Fruit fly (Drosophila melanogaster): ENCODE measurements around the gene CG13708.
A peak's percentile ranks its signal among the peaks of the same experiment; 100 is the strongest.

CG13708 gene

dm6 chr3L:4800641-4801040 is 32.8 kb downstream of the CG13708 start (continued):
- TF ChIP-seq CG11085 (GFP tag; IDR thresholded peaks at IDR 0.05) (no peak), CG7839 (tag; optimal IDR thresholded peaks at IDR 0.05) (no peak), scrt (GFP tag; optimal IDR thresholded peaks at IDR 0.05) (no peak), CG17328 (GFP tag; IDR thresholded peaks at IDR 0.05) (no peak), Bgb (GFP tag; IDR thresholded peaks at IDR 0.05; ENCODE audit: partially characterized antibody) (peak; percentile 53; the same call in 1 of the 2 replicates), HLH54F (GFP tag; optimal IDR thresholded peaks at IDR 0.05) (no peak), CG8944 (GFP tag; optimal IDR thresholded peaks at IDR 0.05) (no peak), CG15514 (GFP tag; optimal IDR thresholded peaks at IDR 0.05) (no peak), Max (GFP tag; optimal IDR thresholded peaks at IDR 0.05) (no peak), CG14710 (tag; optimal IDR thresholded peaks at IDR 0.05) (no peak), Trl (optimal IDR thresholded peaks at IDR 0.05) (peak in 1 of 2 experiments; percentile 10), Trl (GFP tag; optimal IDR thresholded peaks at IDR 0.05) (no peak)
